Fruit fly (Drosophila melanogaster): ENCODE measurements around the gene CG4829.

Gene CG4829

DNA sequence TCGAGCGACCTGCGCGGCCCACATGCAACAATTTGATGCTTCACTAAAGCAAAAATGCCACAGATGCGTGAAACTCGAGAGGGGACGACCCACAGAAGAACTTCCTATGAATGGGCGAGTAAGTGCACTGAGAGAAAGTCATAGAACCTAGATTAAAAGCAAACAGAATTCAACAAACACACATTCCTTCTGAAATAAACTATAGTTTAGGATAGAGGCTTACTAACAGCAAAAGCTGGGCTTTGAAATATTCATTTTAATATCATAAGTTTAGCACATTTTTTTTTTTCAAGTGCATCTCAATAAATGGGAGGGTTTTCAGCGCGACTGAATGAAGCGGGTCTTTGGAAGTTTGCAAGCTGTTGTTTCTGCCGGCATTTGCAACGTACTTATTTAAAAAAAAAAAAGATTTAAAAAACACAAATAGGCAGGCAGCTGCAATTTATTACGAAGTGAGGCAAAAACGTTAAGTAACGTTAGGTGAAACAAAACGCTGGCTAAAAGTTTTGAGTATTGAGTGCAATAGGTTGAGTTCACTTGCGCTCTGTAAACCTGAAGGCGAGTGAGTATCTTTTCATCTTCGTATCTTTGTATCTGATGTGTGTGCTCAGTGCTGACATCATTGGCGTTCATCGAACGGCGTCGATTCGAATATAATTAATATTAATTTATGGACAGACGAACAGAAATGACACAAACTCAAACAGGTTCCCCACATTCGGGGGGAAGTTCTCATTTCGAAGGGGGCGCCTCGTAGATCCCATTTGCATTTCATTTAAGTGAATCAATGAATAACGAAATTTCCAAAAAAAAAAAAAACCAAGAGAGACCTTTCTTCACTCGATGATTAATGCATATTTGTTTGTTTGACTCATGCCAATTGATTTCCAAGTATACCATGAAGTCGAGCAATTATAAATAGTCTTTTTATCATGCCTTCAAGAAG, 38.3 kb upstream of the CG4829 start (continued):
- TF ChIP-seq CG12071 (GFP tag; optimal IDR thresholded peaks at IDR 0.05) (peak; percentile 7), CG6254 (GFP tag; optimal IDR thresholded peaks at IDR 0.05) (peak; percentile 61), CG10147 (GFP tag; optimal IDR thresholded peaks at IDR 0.05) (no peak), CG12299 (tag; optimal IDR thresholded peaks at IDR 0.05) (no peak), CG7357 (GFP tag; IDR thresholded peaks at IDR 0.05) (peak; percentile 39; the same call in 1 of the 3 replicates), tap (tag; optimal IDR thresholded peaks at IDR 0.05) (peak; percentile 67), pho (GFP tag; optimal IDR thresholded peaks at IDR 0.05) (no peak), CG2202 (tag; optimal IDR thresholded peaks at IDR 0.05) (peak; percentile 38), Nf-YB (GFP tag; optimal IDR thresholded peaks at IDR 0.05) (no peak), Abd-B (GFP tag; optimal IDR thresholded peaks at IDR 0.05) (no peak), D (optimal IDR thresholded peaks at IDR 0.05) (no peak), D (GFP tag; optimal IDR thresholded peaks at IDR 0.05) (peak; percentile 70), CG1647 (GFP tag; optimal IDR thresholded peaks at IDR 0.05) (peak; percentile 15), CG11085 (GFP tag; IDR thresholded peaks at IDR 0.05) (peak; percentile 36; the same call in 1 of the 2 replicates), CG13424 (tag; optimal IDR thresholded peaks at IDR 0.05) (peak; percentile 51), Ada2b (GFP tag; IDR thresholded peaks at IDR 0.05) (peak; percentile 62), bab2 (GFP tag; optimal IDR thresholded peaks at IDR 0.05) (peak; percentile 71), Hsf (GFP tag; optimal IDR thresholded peaks at IDR 0.05) (peak; percentile 33), bbx (GFP tag; IDR thresholded peaks at IDR 0.05; ENCODE audit: partially characterized antibody) (no peak), CG8924 (tag; optimal IDR thresholded peaks at IDR 0.05) (peak; percentile 41), CG1529 (GFP tag; optimal IDR thresholded peaks at IDR 0.05) (no peak), eve (GFP tag; optimal IDR thresholded peaks at IDR 0.05) (peak; percentile 1 to 62), CG18262 (tag; optimal IDR thresholded peaks at IDR 0.05) (peak; percentile 73), CG2199 (GFP tag; IDR thresholded peaks at IDR 0.05) (peak; percentile 70; the same call in 1 of the 3 replicates), Fer1 (GFP tag; optimal IDR thresholded peaks at IDR 0.05) (no peak), HLH4C (GFP tag; IDR thresholded peaks at IDR 0.05; ENCODE audit: partially characterized antibody) (no peak), mam (GFP tag; optimal IDR thresholded peaks at IDR 0.05) (peak; percentile 61), Dek (tag; optimal IDR thresholded peaks at IDR 0.05) (no peak), p53 (GFP tag; optimal IDR thresholded peaks at IDR 0.05) (no peak), ssp (GFP tag; IDR thresholded peaks at IDR 0.05) (peak; percentile 47; the same call in 1 of the 2 replicates), CG14710 (tag; optimal IDR thresholded peaks at IDR 0.05) (peak; percentile 64), dmrt11E (tag; optimal IDR thresholded peaks at IDR 0.05) (peak; percentile 44), CG17361 (GFP tag; IDR thresholded peaks at IDR 0.05) (peak; percentile 62), CG10274 (GFP tag; optimal IDR thresholded peaks at IDR 0.05) (no peak), CG4328 (GFP tag; optimal IDR thresholded peaks at IDR 0.05) (no peak), Side (GFP tag; optimal IDR thresholded peaks at IDR 0.05) (peak; percentile 64), ranshi (GFP tag; IDR thresholded peaks at IDR 0.05) (peak; percentile 58; the same call in 1 of the 2 replicates), CG13775 (GFP tag; optimal IDR thresholded peaks at IDR 0.05) (peak; percentile 35), CG17912 (GFP tag; optimal IDR thresholded peaks at IDR 0.05) (no peak), h (optimal IDR thresholded peaks at IDR 0.05) (no peak), bcd (GFP tag; optimal IDR thresholded peaks at IDR 0.05) (peak; percentile 36), CG8359 (GFP tag; optimal IDR thresholded peaks at IDR 0.05; ENCODE audit: borderline replicate concordance) (peak; percentile 28), phol (tag; optimal IDR thresholded peaks at IDR 0.05) (peak; percentile 64), ro (GFP tag; IDR thresholded peaks at IDR 0.05) (0 out of 2 replicates have a peak, but pooled peaks have one; percentile 15), Neu2 (GFP tag; optimal IDR thresholded peaks at IDR 0.05; ENCODE audit: borderline replicate concordance) (no peak), CG7928 (GFP tag; optimal IDR thresholded peaks at IDR 0.05) (no peak), Tbp (GFP tag; optimal IDR thresholded peaks at IDR 0.05) (no peak), CG7963 (GFP tag; IDR thresholded peaks at IDR 0.05; ENCODE audit: partially characterized antibody) (no peak)

Measured in whole organism, embryonic.